Worm (Caenorhabditis elegans) whole organism, L4 larva: ENCODE data around the gene Y73B3A.11.
"Not testable (repeated sequence)": the region's sequence is repeated elsewhere in the genome, so short reads cannot be mapped to it uniquely, and the experiment has no call there.

Experiments used
- D1046.2 ChIP-seq: fragments of 200-800 bp; sonication (Bioruptor generic); IDR thresholded peaks from 2 replicates; pipeline ENCODE4 v1.3.6; 2022; ENCODE audit warnings: missing genetic modification characterization, missing compliant biosample characterization
- F44E2.7 ChIP-seq: fragments of 200-800 bp; sonication (Bioruptor generic); IDR thresholded peaks from 2 replicates; pipeline ENCODE4 v2.1.2; 2022; ENCODE audit warnings: missing genetic modification characterization, missing compliant biosample characterization
- T20F7.1 ChIP-seq: fragments of 200-800 bp; sonication (Bioruptor generic); optimal IDR thresholded peaks from 2 replicates; lab custom pipeline; 2018; ENCODE audit warnings: mild to moderate bottlenecking, missing genetic modification characterization, missing compliant biosample characterization
- Y48G9A.11 ChIP-seq: fragments of 200-800 bp; sonication (Bioruptor generic); IDR thresholded peaks from 2 replicates; pipeline ENCODE4 v1.3.6; 2022; ENCODE audit warnings: missing genetic modification reagents, missing genetic modification characterization, missing compliant biosample characterization
- Y75B8A.6 ChIP-seq: fragments of 200-800 bp; sonication (Bioruptor generic); IDR thresholded peaks from 2 replicates; pipeline ENCODE4 v1.3.6; 2022; ENCODE audit warnings: missing genetic modification reagents, missing genetic modification characterization, missing compliant biosample characterization
- arid-1 ChIP-seq: fragments of 200-800 bp; sonication (Bioruptor generic); conservative IDR thresholded peaks from 2 replicates; pipeline ENCODE4 v1.3.6; 2022; ENCODE audit warnings: missing genetic modification reagents, missing genetic modification characterization, missing compliant biosample characterization
- attf-4 ChIP-seq: sonication (generic microtip); optimal IDR thresholded peaks from 3 replicates; lab custom pipeline; 2017; ENCODE audit warnings: missing biosample characterization, missing genetic modification characterization
- ceh-32 ChIP-seq: sonication (generic microtip); optimal IDR thresholded peaks from 2 replicates; lab custom pipeline; 2016; ENCODE audit warnings: mild to moderate bottlenecking, missing genetic modification characterization, missing compliant biosample characterization; ENCODE audit not compliant: poor library complexity
- ceh-82 ChIP-seq: sonication (generic microtip); optimal IDR thresholded peaks from 2 replicates; lab custom pipeline; 2017; ENCODE audit warnings: missing biosample characterization, missing genetic modification characterization
- ces-1 ChIP-seq: fragments of 150-350 bp; sonication (generic microtip); optimal IDR thresholded peaks from 4 replicates; lab custom pipeline; 2014; ENCODE audit warnings: missing biosample characterization, missing genetic modification reagents, missing genetic modification characterization
- cey-2 ChIP-seq: sonication (generic microtip); optimal IDR thresholded peaks from 3 replicates; lab custom pipeline; 2017; ENCODE audit warnings: missing genetic modification characterization, mild to moderate bottlenecking, missing compliant biosample characterization, antibody characterized with exemption, borderline replicate concordance; ENCODE audit not compliant: insufficient read depth
- ctbp-1 ChIP-seq: fragments of 200-800 bp; sonication (Bioruptor generic); IDR thresholded peaks from 2 replicates; pipeline ENCODE4 v1.3.6; 2022; ENCODE audit warnings: missing genetic modification reagents, missing genetic modification characterization, missing compliant biosample characterization
- daf-8 ChIP-seq: fragments of 200-800 bp; sonication (Bioruptor generic); IDR thresholded peaks from 2 replicates; pipeline ENCODE4 v1.3.6; 2022; ENCODE audit warnings: missing genetic modification characterization, missing compliant biosample characterization
- dmd-8 ChIP-seq: fragments of 200-800 bp; sonication (Bioruptor generic); IDR thresholded peaks from 2 replicates; pipeline ENCODE4 v1.3.6; 2022; ENCODE audit warnings: missing genetic modification characterization, missing compliant biosample characterization
- dpl-1 ChIP-seq: fragments of 150-350 bp; optimal IDR thresholded peaks from 2 replicates; lab custom pipeline; 2014; ENCODE audit warnings: missing biosample characterization, missing genetic modification reagents, missing genetic modification characterization
- egl-27 ChIP-seq: sonication (generic microtip); optimal IDR thresholded peaks from 3 replicates; lab custom pipeline; 2017; ENCODE audit warnings: missing biosample characterization, missing genetic modification reagents, missing genetic modification characterization
- fkh-10 ChIP-seq: fragments of 150-350 bp; optimal IDR thresholded peaks from 2 replicates; lab custom pipeline; 2014; ENCODE audit warnings: missing biosample characterization, missing genetic modification reagents, missing genetic modification characterization
- gei-8 ChIP-seq: fragments of 200-800 bp; sonication (Bioruptor generic); optimal IDR thresholded peaks from 2 replicates; lab custom pipeline; 2018; ENCODE audit warnings: mild to moderate bottlenecking, missing genetic modification characterization, missing compliant biosample characterization
- hlh-11 ChIP-seq: fragments of 200-800 bp; sonication (Bioruptor generic); optimal IDR thresholded peaks from 2 replicates; lab custom pipeline; 2018; ENCODE audit warnings: mild to moderate bottlenecking, missing genetic modification characterization, missing compliant biosample characterization
- jun-1 ChIP-seq: fragments of 150-350 bp; optimal IDR thresholded peaks from 2 replicates; lab custom pipeline; 2014; ENCODE audit warnings: missing biosample characterization, missing genetic modification reagents, missing genetic modification characterization
- mdl-1 ChIP-seq, 2 experiments: fragments of 150-350 bp in 1 of 2; sonication (generic microtip) in 1 of 2; optimal IDR thresholded peaks; 2 replicates each; lab custom pipeline; 2014 to 2017; ENCODE audit warnings: missing biosample characterization in 2 of 2, missing genetic modification characterization in 2 of 2
- mxl-2 ChIP-seq: fragments of 200-800 bp; sonication (Bioruptor generic); conservative IDR thresholded peaks from 2 replicates; pipeline ENCODE4 v1.3.6; 2022; ENCODE audit warnings: missing genetic modification reagents, missing genetic modification characterization, missing compliant biosample characterization
- mxl-3 ChIP-seq: fragments of 200-800 bp; sonication (Bioruptor generic); optimal IDR thresholded peaks from 2 replicates; lab custom pipeline; 2018; ENCODE audit warnings: mild to moderate bottlenecking, missing genetic modification characterization, missing compliant biosample characterization
- nhr-11 ChIP-seq: fragments of 150-350 bp; optimal IDR thresholded peaks from 2 replicates; lab custom pipeline; 2014; ENCODE audit warnings: missing biosample characterization, missing genetic modification characterization
- nhr-28 ChIP-seq: fragments of 150-350 bp; optimal IDR thresholded peaks from 2 replicates; lab custom pipeline; 2014; ENCODE audit warnings: missing biosample characterization, missing genetic modification characterization
- nhr-41 ChIP-seq: fragments of 200-800 bp; sonication (Bioruptor generic); IDR thresholded peaks from 2 replicates; pipeline ENCODE4 v1.3.6; 2022; ENCODE audit warnings: missing genetic modification reagents, missing genetic modification characterization, missing compliant biosample characterization
- nhr-42 ChIP-seq: fragments of 200-800 bp; sonication (Bioruptor generic); IDR thresholded peaks from 2 replicates; pipeline ENCODE4 v1.3.6; 2022; ENCODE audit warnings: missing genetic modification characterization, missing compliant biosample characterization
- nhr-77 ChIP-seq: fragments of 150-350 bp; optimal IDR thresholded peaks from 2 replicates; lab custom pipeline; 2014; ENCODE audit warnings: missing biosample characterization, missing genetic modification characterization
- pha-4 ChIP-seq, 2 experiments: fragments of 150-350 bp in 1 of 2; fragments of 200-800 bp in 1 of 2; sonication (Bioruptor generic) in 1 of 2; IDR thresholded peaks in 1 of 2; optimal IDR thresholded peaks in 1 of 2; 2 replicates each; pipeline versions ENCODE4 v1.3.6 to Lab custom; 2014 to 2022; ENCODE audit warnings: missing genetic modification characterization in 2 of 2, missing genetic modification reagents in 2 of 2, missing biosample characterization in 1 of 2, missing compliant biosample characterization in 1 of 2
- php-3 ChIP-seq: fragments of 200-800 bp; sonication (Bioruptor generic); IDR thresholded peaks from 2 replicates; pipeline ENCODE4 v1.3.6; 2022; ENCODE audit warnings: missing genetic modification reagents, missing genetic modification characterization, missing compliant biosample characterization
- pqm-1 ChIP-seq: sonication (generic microtip); optimal IDR thresholded peaks from 2 replicates; lab custom pipeline; 2017; ENCODE audit warnings: missing biosample characterization, missing genetic modification characterization
- rbr-2 ChIP-seq: sonication (generic microtip); optimal IDR thresholded peaks from 2 replicates; lab custom pipeline; 2016; ENCODE audit warnings: missing genotype, missing genetic modification characterization, missing compliant biosample characterization
- saeg-2 ChIP-seq: fragments of 200-800 bp; sonication (Bioruptor generic); IDR thresholded peaks from 2 replicates; pipeline ENCODE4 v1.3.6; 2022; ENCODE audit warnings: missing genetic modification reagents, missing genetic modification characterization, missing compliant biosample characterization
- skn-1 ChIP-seq: fragments of 150-350 bp; optimal IDR thresholded peaks from 2 replicates; lab custom pipeline; 2014; ENCODE audit warnings: missing biosample characterization, missing genetic modification characterization
- unc-62 ChIP-seq, 3 experiments: fragments of 150-350 bp in 1 of 3; sonication (generic microtip); optimal IDR thresholded peaks in 2 of 3; peaks in 1 of 3; 1 replicate in 1 of 3; 2 replicates in 2 of 3; lab custom pipeline; 2014 to 2017; ENCODE audit warnings: missing biosample characterization in 3 of 3, missing genetic modification characterization in 3 of 3, missing genetic modification reagents in 3 of 3, missing genotype in 1 of 3
- zip-11 ChIP-seq: fragments of 200-800 bp; sonication (Bioruptor generic); IDR thresholded peaks from 2 replicates; pipeline ENCODE4 v1.3.6; 2022; ENCODE audit warnings: missing genetic modification characterization, missing compliant biosample characterization
- ztf-11 ChIP-seq: fragments of 150-350 bp; optimal IDR thresholded peaks from 2 replicates; lab custom pipeline; 2014; ENCODE audit warnings: missing biosample characterization, missing genetic modification characterization

Y73B3A.11 gene

DNA sequence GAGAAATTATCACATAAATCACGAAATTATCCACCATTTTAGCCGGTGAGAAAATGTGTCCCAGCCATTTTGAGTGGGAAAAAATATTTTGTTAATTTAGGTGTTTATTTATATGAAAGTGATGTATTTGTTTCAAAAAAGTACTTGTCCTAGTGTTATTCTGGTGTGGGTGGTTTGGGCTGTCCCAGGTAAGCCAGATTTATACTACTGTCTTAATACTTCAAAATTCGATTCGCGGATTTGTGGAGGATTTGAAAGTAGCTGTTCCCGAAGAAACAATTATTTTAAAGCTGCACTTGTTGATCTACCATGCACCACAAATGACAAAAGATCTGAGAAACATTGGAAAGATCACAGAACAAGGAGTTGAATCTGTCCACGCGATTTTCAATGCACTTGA is at the start of gene Y73B3A.11:
Gene Y73B3A.11 (plus strand): TSS at position 301 of the 400 bp plus-strand sequence.
- no peak for TF ChIP-seq mxl-2 (GFP tag; lab: Robert Waterston, UW)
- peak in 1 of 2 experiments; percentile 47 for TF ChIP-seq unc-62 (GFP tag; optimal IDR thresholded peaks at IDR 0.05 in 1 of 2; lab: Kevin White, UChicago)
- no peak for TF ChIP-seq unc-62 (tag; optimal IDR thresholded peaks at IDR 0.05; lab: Kevin White, UChicago)

DNA sequence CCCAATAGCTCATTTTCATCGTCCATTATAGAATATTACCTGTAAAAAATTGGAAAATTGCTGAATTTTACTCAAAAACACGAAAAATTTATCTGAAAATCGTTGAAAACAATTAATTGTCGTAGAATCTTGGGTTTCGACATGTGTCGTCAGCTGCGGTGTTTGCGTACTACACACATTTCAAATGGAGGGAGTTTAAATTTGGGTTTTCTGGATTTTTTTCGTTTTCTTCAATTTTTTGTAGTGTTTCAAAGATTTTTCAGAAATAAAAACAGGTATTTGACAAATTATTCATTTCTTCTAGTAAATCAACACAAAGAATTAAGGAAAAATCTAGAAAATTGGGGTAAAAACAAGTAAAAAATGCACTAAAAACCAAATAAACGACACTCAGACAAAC is 43.2 kb upstream of the Y73B3A.11 start, which contains the start of gene Y73B3A.4:
Gene Y73B3A.4 (minus strand): TSS at position 41 of the 400 bp plus-strand sequence.
- TF ChIP-seq dpl-1 (GFP tag; lab: Kevin White, UChicago), result peak; percentile 22

DNA sequence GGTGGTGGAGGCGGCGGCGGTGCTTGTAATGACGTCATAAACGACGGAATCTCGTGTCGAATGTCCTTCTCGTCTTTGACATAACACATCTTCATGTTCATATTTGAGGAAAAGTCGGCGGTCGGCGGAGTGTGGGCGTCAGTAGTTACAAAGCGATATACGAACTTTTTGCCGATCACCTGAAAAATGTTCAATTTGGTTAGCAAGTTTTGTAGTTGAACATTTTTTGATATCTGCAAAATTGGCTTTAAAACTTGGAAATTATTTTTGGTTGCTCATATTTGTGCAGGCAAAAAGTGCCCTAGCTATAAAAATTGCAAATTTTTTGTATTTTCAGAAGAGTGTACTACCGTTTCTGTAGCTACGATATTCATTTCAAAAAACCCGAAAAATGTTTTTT is 39.0 kb upstream of the Y73B3A.11 start, which contains the start of gene elk-2:
Gene elk-2 (minus strand): TSS at position 101 of the 400 bp plus-strand sequence.
- TF ChIP-seq jun-1; daf-8 (GFP tag; lab: Robert Waterston, UW); D1046.2: not testable (repeated sequence)
- TF ChIP-seq, all 104 proteins: peak for 0; not testable (repeated sequence) for 104

- not testable (repeated sequence) for TF ChIP-seq nhr-42; zip-11 (GFP tag; lab: Robert Waterston, UW); ctbp-1
These were observed 33.5 kb upstream of the Y73B3A.11 start, which contains the start of gene fbxa-221 for ce11 chrX:114400-114799. Gene fbxa-221 (plus strand): TSS chrX:114700.

DNA sequence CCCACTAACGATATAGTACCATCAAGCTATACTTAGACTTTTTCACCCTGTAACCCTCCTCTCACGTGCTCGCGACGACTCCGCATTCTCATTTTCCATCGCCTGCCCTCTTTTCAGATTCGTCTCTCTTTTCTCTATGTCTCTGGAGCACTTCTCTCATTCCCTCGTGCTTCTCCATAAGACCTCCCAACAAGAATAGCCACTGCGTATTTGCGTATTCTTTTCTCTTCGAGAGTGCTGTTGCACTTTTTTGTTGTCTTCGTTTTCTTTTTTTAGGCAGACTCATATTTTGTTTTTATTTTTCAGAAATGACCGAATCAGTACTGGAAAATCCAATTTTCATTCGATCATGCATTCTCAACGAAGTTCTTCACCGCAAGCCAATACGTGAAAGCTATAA is 30.8 kb upstream of the Y73B3A.11 start, which contains the start of gene fbxa-222:
Gene fbxa-222 (plus strand): TSS at position 301 of the 400 bp plus-strand sequence.
- TF ChIP-seq nhr-28 (tag; lab: Kevin White, UChicago) (no peak), gei-8 (GFP tag; lab: Kevin White, UChicago) (no peak), Y75B8A.6 (no peak), rbr-2 (no peak), zip-11 (GFP tag; lab: Robert Waterston, UW) (no peak), egl-27 (tag; lab: Kevin White, UChicago) (no peak), nhr-42 (no peak), hlh-11 (tag; lab: Kevin White, UChicago) (no peak), nhr-41 (GFP tag; lab: Robert Waterston, UW) (no peak), nhr-11 (tag; lab: Kevin White, UChicago) (no peak), daf-8 (GFP tag; lab: Robert Waterston, UW) (no peak), ces-1 (no peak), skn-1 (tag; lab: Kevin White, UChicago) (no peak), dmd-8 (GFP tag; lab: Robert Waterston, UW) (no peak), ztf-11 (no peak), Y48G9A.11 (GFP tag; lab: Robert Waterston, UW) (no peak), nhr-77 (tag; lab: Kevin White, UChicago) (no peak), php-3 (GFP tag; lab: Robert Waterston, UW) (no peak)

DNA sequence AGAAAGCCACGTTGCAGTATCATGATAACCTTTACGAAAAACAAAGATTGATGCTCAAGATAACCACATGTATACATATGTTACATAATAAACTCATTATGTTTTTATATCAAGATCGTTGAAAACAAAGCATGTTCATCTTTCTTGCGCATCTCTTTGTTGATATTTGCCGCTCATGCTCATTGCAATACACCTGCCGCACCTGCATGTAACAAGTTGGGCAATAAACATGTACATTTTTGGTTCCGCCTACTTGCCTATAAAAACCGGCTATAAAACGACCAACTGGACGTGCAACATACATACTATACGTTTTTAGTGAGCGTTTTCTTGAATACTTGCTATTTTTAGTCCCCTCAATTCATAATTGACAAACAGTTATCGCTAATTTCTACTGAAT is 28.6 kb upstream of the Y73B3A.11 start, which contains the start of gene fbxa-16:
Gene fbxa-16 (plus strand): TSS at position 301 of the 400 bp plus-strand sequence.
- TF ChIP-seq pqm-1 (tag; lab: Kevin White, UChicago); D1046.2; ceh-82 (tag; lab: Kevin White, UChicago): not testable (repeated sequence)
- TF ChIP-seq, all 104 proteins: peak for 0; not testable (repeated sequence) for 104

DNA sequence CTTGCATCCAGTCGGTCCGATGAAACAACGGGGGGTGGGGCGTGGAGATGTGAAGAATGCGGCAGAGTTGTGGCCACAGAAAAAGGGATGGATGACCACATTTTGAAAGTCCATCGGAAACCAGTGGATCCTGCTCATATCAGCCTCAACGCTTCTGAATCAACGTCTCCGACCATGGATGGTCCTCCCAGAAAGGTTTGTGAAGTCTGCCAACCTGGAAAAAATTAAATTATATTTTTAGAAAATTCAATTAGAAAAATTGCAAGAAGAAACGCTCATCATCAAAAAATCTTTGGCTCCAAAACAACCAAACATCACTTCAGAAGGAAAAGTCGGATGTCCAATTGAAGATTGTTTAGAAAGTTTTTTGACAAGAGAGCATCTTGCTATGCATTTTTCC is 6.8 kb upstream of the Y73B3A.11 start, which contains the start of gene Y73B3A.8:
Gene Y73B3A.8 (minus strand): TSS at position 101 of the 400 bp plus-strand sequence.
- TF ChIP-seq php-3 (GFP tag; lab: Robert Waterston, UW) (no peak), fkh-10 (GFP tag; lab: Kevin White, UChicago) (no peak), attf-4 (tag; lab: Kevin White, UChicago) (no peak), ceh-32 (tag; lab: Kevin White, UChicago) (no peak), pha-4 (GFP tag; IDR thresholded peaks at IDR 0.05; lab: Robert Waterston, UW) (no peak), pha-4 (tag; optimal IDR thresholded peaks at IDR 0.05; lab: Kevin White, UChicago) (no peak), ceh-82 (tag; lab: Kevin White, UChicago) (no peak), mdl-1 (tag; optimal IDR thresholded peaks at IDR 0.05; lab: Kevin White, UChicago) (no peak), dpl-1 (GFP tag; lab: Kevin White, UChicago) (no peak), mxl-3 (GFP tag; lab: Kevin White, UChicago) (no peak), T20F7.1 (GFP tag; lab: Kevin White, UChicago) (no peak), arid-1 (no peak), F44E2.7 (GFP tag; lab: Robert Waterston, UW) (no peak), cey-2 (tag; lab: Kevin White, UChicago) (no peak), egl-27 (tag; lab: Kevin White, UChicago) (no peak), mxl-2 (GFP tag; lab: Robert Waterston, UW) (no peak), rbr-2 (no peak), Y48G9A.11 (GFP tag; lab: Robert Waterston, UW) (no peak), saeg-2 (GFP tag; lab: Robert Waterston, UW) (no peak)
